Worm (Caenorhabditis elegans) whole organism, midembryonic: ENCODE results near the gene F14D7.18.

Source experiments
- flt-1 ChIP-seq: fragments of 200-800 bp; sonication (Bioruptor generic); IDR thresholded peaks from 2 replicates; pipeline ENCODE4 v1.3.6; 2022; ENCODE audit warnings: missing genetic modification characterization, missing compliant biosample characterization
- ztf-29 ChIP-seq: fragments of 200-800 bp; sonication (Bioruptor generic); IDR thresholded peaks from 2 replicates; pipeline ENCODE4 v1.3.6; 2022; ENCODE audit warnings: missing genetic modification reagents, missing genetic modification characterization, missing compliant biosample characterization

DNA sequence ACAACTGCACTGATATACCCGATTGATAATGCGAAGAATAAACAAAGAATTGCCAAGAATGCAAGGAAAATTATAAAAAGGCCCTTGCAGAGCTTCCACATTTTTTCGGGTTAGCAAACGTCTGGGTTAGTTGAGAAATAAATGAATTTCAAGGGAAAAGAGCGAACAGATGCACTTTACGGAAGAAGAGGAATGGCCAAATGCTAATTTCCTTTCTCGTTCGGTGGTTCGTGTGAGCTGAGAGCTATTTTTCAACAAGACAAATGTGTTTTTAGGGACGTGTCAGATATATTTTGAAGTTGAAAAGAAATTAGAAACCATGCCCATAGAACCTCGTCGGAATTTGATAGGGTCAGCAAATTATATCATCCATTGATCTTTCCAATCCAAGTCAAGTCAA lies 29.7 kb downstream of the F14D7.18 start, which contains the start of gene F40G12.2:
- no peak for TF ChIP-seq ztf-29
- no peak for TF ChIP-seq flt-1 (GFP tag; lab: Robert Waterston, UW)
